Worm (Caenorhabditis elegans): ENCODE results near the gene acr-14.

DNA sequence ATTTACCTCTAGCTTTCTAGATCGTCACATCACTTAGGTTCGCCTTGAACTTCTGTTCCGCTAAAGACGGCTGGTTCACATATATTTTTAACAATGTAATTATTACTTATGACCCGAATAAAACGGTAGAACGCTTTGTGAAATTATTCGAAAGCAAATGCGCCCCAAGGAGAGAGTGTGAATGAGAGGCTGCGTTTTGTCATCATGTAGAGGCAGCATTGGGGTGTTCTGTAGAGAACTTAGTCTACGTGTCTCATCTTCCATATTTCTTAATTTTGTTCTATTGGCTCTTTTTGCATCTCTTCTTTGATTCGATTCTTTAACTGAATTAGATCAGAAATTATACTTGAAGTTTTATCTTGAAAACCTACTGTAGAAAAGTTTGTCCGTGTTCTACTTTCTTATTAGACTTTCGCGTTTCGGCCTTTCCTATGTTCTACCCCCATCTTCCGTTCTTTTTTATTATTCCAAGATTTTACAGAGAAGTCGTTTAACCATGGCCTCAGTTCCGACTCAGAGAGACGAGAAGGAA lies 38.9 kb downstream of the acr-14 start, which contains the start of gene cdc-48.2:
- TF ChIP-seq snpc-1.2 (GFP tag; IDR thresholded peaks at IDR 0.05) (no peak), fos-1 (tag; optimal IDR thresholded peaks at IDR 0.05) (no peak), mdt-29 (GFP tag; IDR thresholded peaks at IDR 0.05) (no peak), ces-1 (GFP tag; optimal IDR thresholded peaks at IDR 0.05) (no peak), zag-1 (tag; optimal IDR thresholded peaks at IDR 0.05) (no peak), nhr-237 (tag; optimal IDR thresholded peaks at IDR 0.05) (no peak), Y105C5A.15 (GFP tag; IDR thresholded peaks at IDR 0.05) (no peak), lin-39 (tag; optimal IDR thresholded peaks at IDR 0.05) (no peak), daf-8 (GFP tag; IDR thresholded peaks at IDR 0.05) (no peak)

All from whole organism, L4 larva.